Fruit fly (Drosophila melanogaster) Kc167 (cell line): ENCODE data around the gene Usp16-45.

Source experiments
- Myc ChIP-seq: fragments of >200 bp; optimal IDR thresholded peaks from 2 replicates; lab custom pipeline; 2017; ENCODE audit warnings: missing external identifiers
- insv ChIP-seq: fragments of >200 bp; optimal IDR thresholded peaks from 3 replicates; lab custom pipeline; 2018; ENCODE audit warnings: missing external identifiers
- psq ChIP-seq: fragments of >200 bp; optimal IDR thresholded peaks from 2 replicates; lab custom pipeline; 2017; ENCODE audit warnings: missing external identifiers
- ttk ChIP-seq: sonication (Bioruptor generic); optimal IDR thresholded peaks from 2 replicates; lab custom pipeline; 2017; ENCODE audit warnings: missing external identifiers

DNA sequence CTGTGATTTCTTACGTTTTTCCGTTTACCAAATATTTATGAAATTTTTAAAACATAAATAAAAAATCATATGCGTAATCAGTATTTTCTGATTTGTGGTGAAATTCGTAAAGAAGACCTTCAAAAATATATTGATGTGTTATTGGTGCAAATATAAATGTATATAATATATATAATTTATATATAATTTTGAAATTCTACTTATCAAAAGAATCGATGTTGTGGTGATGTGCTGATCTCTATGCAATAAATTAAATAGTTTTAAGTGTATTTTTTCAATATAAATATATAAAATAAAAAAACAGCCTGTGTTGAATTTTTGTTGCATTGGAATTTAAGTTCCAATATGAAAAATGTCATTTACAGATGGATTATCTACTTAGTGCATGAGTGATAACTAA lies 7.9 kb downstream of the Usp16-45 start, which contains the start of gene CG15784:
- TF ChIP-seq Myc (lab: Kevin White, UChicago) (no peak), psq (lab: Kevin White, UChicago) (no peak), ttk (lab: Kevin White, UChicago) (no peak), insv (no peak)
